Fruit fly (Drosophila melanogaster) whole organism, prepupa: Measurements from ENCODE around the gene CG32032.

Source experiments
- CG10669 ChIP-seq: fragments of 200-800 bp; sonication (Bioruptor generic); optimal IDR thresholded peaks from 3 replicates; lab custom pipeline; 2018; ENCODE audit warnings: missing biosample characterization, mild to moderate bottlenecking, missing genetic modification characterization, moderate library complexity
- CG11902 ChIP-seq: fragments of 200-800 bp; sonication (Bioruptor generic); optimal IDR thresholded peaks from 3 replicates; lab custom pipeline; 2016; ENCODE audit warnings: missing biosample characterization, missing genetic modification characterization
- CG15336 ChIP-seq: fragments of 200-800 bp; sonication (Bioruptor generic); IDR thresholded peaks from 2 replicates; pipeline ENCODE4 v1.3.6; 2022; ENCODE audit warnings: missing biosample characterization, missing genetic modification characterization
- CG1621 ChIP-seq: fragments of 200-800 bp; sonication (Bioruptor generic); optimal IDR thresholded peaks from 3 replicates; lab custom pipeline; 2018; ENCODE audit warnings: missing biosample characterization, mild to moderate bottlenecking, missing genetic modification characterization
- CG31627 ChIP-seq: fragments of 200-800 bp; sonication (Bioruptor generic); optimal IDR thresholded peaks from 3 replicates; lab custom pipeline; 2016; ENCODE audit warnings: missing biosample characterization, missing genetic modification characterization
- CG3919 ChIP-seq: fragments of 200-800 bp; sonication (Bioruptor generic); optimal IDR thresholded peaks from 3 replicates; lab custom pipeline; 2016; ENCODE audit warnings: missing biosample characterization, missing genetic modification characterization
- CG4318 ChIP-seq: fragments of 200-800 bp; sonication (Bioruptor generic); optimal IDR thresholded peaks from 3 replicates; lab custom pipeline; 2017; ENCODE audit warnings: missing biosample characterization, mild to moderate bottlenecking, missing genetic modification characterization
- CG6163 ChIP-seq: fragments of 200-800 bp; sonication (Bioruptor generic); IDR thresholded peaks from 3 replicates; pipeline ENCODE4 v1.3.6; 2022; ENCODE audit warnings: missing biosample characterization, missing genetic modification characterization
- CG6276 ChIP-seq: fragments of 200-800 bp; sonication (Bioruptor generic); optimal IDR thresholded peaks from 2 replicates; lab custom pipeline; 2017; ENCODE audit warnings: missing biosample characterization, mild to moderate bottlenecking, missing genetic modification characterization
- CG6808 ChIP-seq: fragments of 200-800 bp; sonication (Bioruptor generic); optimal IDR thresholded peaks from 3 replicates; lab custom pipeline; 2017; ENCODE audit warnings: missing biosample characterization, missing genetic modification characterization, mild to moderate bottlenecking, moderate library complexity, missing genetic modification reagents
- CG6854 ChIP-seq: fragments of 200-800 bp; sonication (Bioruptor generic); optimal IDR thresholded peaks from 2 replicates; lab custom pipeline; 2017; ENCODE audit warnings: missing biosample characterization, mild to moderate bottlenecking, missing genetic modification characterization
- CG7368 ChIP-seq: fragments of 200-800 bp; sonication (Bioruptor generic); optimal IDR thresholded peaks from 3 replicates; lab custom pipeline; 2016; ENCODE audit warnings: missing biosample characterization, missing genetic modification characterization
- CG8119 ChIP-seq: fragments of 200-800 bp; sonication (Bioruptor generic); IDR thresholded peaks from 3 replicates; pipeline ENCODE4 v1.3.6; 2022; ENCODE audit warnings: missing biosample characterization, missing genetic modification characterization
- CG8319 ChIP-seq: fragments of 200-800 bp; sonication (Bioruptor generic); optimal IDR thresholded peaks from 3 replicates; lab custom pipeline; 2016; ENCODE audit warnings: missing biosample characterization, missing genetic modification characterization
- CG8632 ChIP-seq: fragments of 200-800 bp; sonication (Bioruptor generic); optimal IDR thresholded peaks from 3 replicates; lab custom pipeline; 2016; ENCODE audit warnings: missing biosample characterization, missing genetic modification characterization
- CG9139 ChIP-seq: fragments of 200-800 bp; sonication (Bioruptor generic); optimal IDR thresholded peaks from 3 replicates; lab custom pipeline; 2017; ENCODE audit warnings: missing biosample characterization, mild to moderate bottlenecking, missing genetic modification characterization
- Eip75B ChIP-seq: fragments of 200-800 bp; sonication (Bioruptor generic); optimal IDR thresholded peaks from 3 replicates; lab custom pipeline; 2016; ENCODE audit warnings: missing biosample characterization, missing genetic modification characterization
- Eip78C ChIP-seq: fragments of 200-800 bp; sonication (Bioruptor generic); peaks from one replicate; lab custom pipeline; 2016; ENCODE audit warnings: missing biosample characterization, missing genetic modification characterization
- Ets96B ChIP-seq: fragments of 200-800 bp; optimal IDR thresholded peaks from 2 replicates; lab custom pipeline; 2019; ENCODE audit warnings: missing biosample characterization, mild to moderate bottlenecking, missing genetic modification characterization, moderate library complexity
- Hr39 ChIP-seq: fragments of 200-800 bp; sonication (Bioruptor generic); optimal IDR thresholded peaks from 2 replicates; lab custom pipeline; 2016; ENCODE audit warnings: missing biosample characterization, missing genetic modification characterization
- Hr4 ChIP-seq: fragments of 200-800 bp; sonication (Bioruptor generic); optimal IDR thresholded peaks from 3 replicates; lab custom pipeline; 2016; ENCODE audit warnings: missing biosample characterization, missing genetic modification characterization
- Lpt ChIP-seq: fragments of 200-800 bp; sonication (Bioruptor generic); optimal IDR thresholded peaks from 3 replicates; lab custom pipeline; 2016; ENCODE audit warnings: missing biosample characterization, missing genetic modification characterization
- Met ChIP-seq: fragments of 200-800 bp; sonication (Bioruptor generic); optimal IDR thresholded peaks from 3 replicates; lab custom pipeline; 2016; ENCODE audit warnings: missing biosample characterization, missing genetic modification characterization
- OdsH ChIP-seq: fragments of 200-800 bp; sonication (Bioruptor generic); optimal IDR thresholded peaks from 3 replicates; lab custom pipeline; 2016; ENCODE audit warnings: missing biosample characterization, missing genetic modification characterization
- Smox ChIP-seq: fragments of 200-800 bp; sonication (Bioruptor generic); optimal IDR thresholded peaks from 3 replicates; lab custom pipeline; 2016; ENCODE audit warnings: missing biosample characterization, missing genetic modification characterization
- Sox102F ChIP-seq: fragments of 200-800 bp; sonication (Bioruptor generic); optimal IDR thresholded peaks from 2 replicates; lab custom pipeline; 2016; ENCODE audit warnings: missing biosample characterization, mild to moderate bottlenecking, missing genetic modification characterization
- achi ChIP-seq: fragments of 200-800 bp; sonication (Bioruptor generic); optimal IDR thresholded peaks from 3 replicates; lab custom pipeline; 2016; ENCODE audit warnings: missing biosample characterization, missing genetic modification characterization
- acj6 ChIP-seq: fragments of 200-800 bp; sonication (Bioruptor generic); optimal IDR thresholded peaks from 3 replicates; lab custom pipeline; 2016; ENCODE audit warnings: missing biosample characterization, missing genetic modification characterization
- cyc ChIP-seq: fragments of 200-800 bp; sonication (Bioruptor generic); optimal IDR thresholded peaks from 3 replicates; lab custom pipeline; 2016; ENCODE audit warnings: missing biosample characterization, missing genetic modification characterization
- dac ChIP-seq: fragments of 200-800 bp; sonication (Bioruptor generic); optimal IDR thresholded peaks from 2 replicates; lab custom pipeline; 2017; ENCODE audit warnings: missing biosample characterization, mild to moderate bottlenecking, missing genetic modification characterization
- dsx ChIP-seq: fragments of 200-800 bp; optimal IDR thresholded peaks from 3 replicates; lab custom pipeline; 2019; ENCODE audit warnings: missing biosample characterization, mild to moderate bottlenecking, missing genetic modification characterization, moderate library complexity; ENCODE audit not compliant: poor library complexity, severe bottlenecking
- esn ChIP-seq: fragments of 200-800 bp; sonication (Bioruptor generic); optimal IDR thresholded peaks from 2 replicates; lab custom pipeline; 2016; ENCODE audit warnings: missing biosample characterization, mild to moderate bottlenecking, missing genetic modification characterization, moderate library complexity
- fd85E ChIP-seq: fragments of 200-800 bp; sonication (Bioruptor generic); optimal IDR thresholded peaks from 3 replicates; lab custom pipeline; 2016; ENCODE audit warnings: missing biosample characterization, missing genetic modification characterization
- fkh ChIP-seq: fragments of 200-800 bp; sonication (Bioruptor generic); optimal IDR thresholded peaks from 3 replicates; lab custom pipeline; 2017; ENCODE audit warnings: missing biosample characterization, mild to moderate bottlenecking, missing genetic modification characterization, moderate library complexity
- net ChIP-seq: fragments of 200-800 bp; sonication (Bioruptor generic); optimal IDR thresholded peaks from 3 replicates; lab custom pipeline; 2016; ENCODE audit warnings: missing biosample characterization, missing genetic modification characterization
- pdm3 ChIP-seq: fragments of 200-800 bp; sonication (Bioruptor generic); optimal IDR thresholded peaks from 3 replicates; lab custom pipeline; 2016; ENCODE audit warnings: missing biosample characterization, missing genetic modification characterization
- salr ChIP-seq, 2 experiments: fragments of 200-800 bp; sonication (Bioruptor generic); optimal IDR thresholded peaks; 3 replicates each; lab custom pipeline; 2016 to 2018; ENCODE audit warnings: missing biosample characterization in 2 of 2, missing genetic modification characterization in 2 of 2, mild to moderate bottlenecking in 1 of 2
- ss ChIP-seq, 2 experiments: fragments of 200-800 bp; sonication (Bioruptor generic); optimal IDR thresholded peaks; 2 replicates in 1 of 2; 3 replicates in 1 of 2; lab custom pipeline; 2017 to 2018; ENCODE audit warnings: mild to moderate bottlenecking in 2 of 2, missing biosample characterization in 2 of 2, missing genetic modification characterization in 2 of 2, moderate library complexity in 1 of 2
- topi ChIP-seq: fragments of 200-800 bp; sonication (Bioruptor generic); optimal IDR thresholded peaks from 3 replicates; lab custom pipeline; 2016; ENCODE audit warnings: missing biosample characterization, missing genetic modification characterization
- vri ChIP-seq: fragments of 200-800 bp; sonication (Bioruptor generic); optimal IDR thresholded peaks from 3 replicates; lab custom pipeline; 2016; ENCODE audit warnings: missing biosample characterization, mild to moderate bottlenecking, missing genetic modification characterization

Gene CG32032

dm6 chr3L:9054239-9054638, 38.6 kb upstream of the CG32032 start:
- TF ChIP-seq Lpt (GFP tag; lab: Kevin White, UChicago) (no peak), CG4318 (GFP tag; lab: Kevin White, UChicago) (no peak), Eip75B (GFP tag; lab: Kevin White, UChicago) (no peak), cyc (GFP tag; lab: Kevin White, UChicago) (no peak), CG6163 (no peak), salr (GFP tag; optimal IDR thresholded peaks at IDR 0.05; lab: Kevin White, UChicago) (no peak), CG10669 (GFP tag; lab: Kevin White, UChicago) (no peak), pdm3 (no peak), CG7368 (GFP tag; lab: Kevin White, UChicago) (no peak), Sox102F (GFP tag; lab: Kevin White, UChicago) (no peak), Met (GFP tag; lab: Kevin White, UChicago) (no peak), CG6276 (GFP tag; lab: Kevin White, UChicago) (no peak), CG9139 (no peak), fkh (GFP tag; lab: Kevin White, UChicago) (no peak), achi (GFP tag; lab: Kevin White, UChicago) (no peak), esn (no peak), Smox (GFP tag; lab: Kevin White, UChicago) (no peak), acj6 (GFP tag; lab: Kevin White, UChicago) (no peak)

- TF ChIP-seq CG10669 (GFP tag; lab: Kevin White, UChicago), result peak; percentile 40
- peak; percentile 20 for TF ChIP-seq Eip78C
- no peak for TF ChIP-seq pdm3
Observed at dm6 chr3L:9054822-9055407, 37.9 kb upstream of the CG32032 start.

- TF ChIP-seq CG11902 (GFP tag; lab: Kevin White, UChicago) (no peak), CG15336 (GFP tag; lab: Robert Waterston, UW) (no peak), fd85E (GFP tag; lab: Kevin White, UChicago) (no peak), Hr39 (GFP tag; lab: Kevin White, UChicago) (no peak), vri (peak; percentile 91), pdm3 (no peak), dsx (peak; percentile 0), CG10669 (GFP tag; lab: Kevin White, UChicago) (no peak), CG3919 (no peak), CG6854 (GFP tag; lab: Kevin White, UChicago) (peak; percentile 17), dac (GFP tag; lab: Kevin White, UChicago) (no peak), ss (GFP tag; optimal IDR thresholded peaks at IDR 0.05; lab: Kevin White, UChicago) (peak in 1 of 2 experiments; percentile 24), Sox102F (GFP tag; lab: Kevin White, UChicago) (no peak), CG8319 (GFP tag; lab: Kevin White, UChicago) (no peak), CG6163 (0 out of 3 replicates have a peak, but pooled peaks have one; percentile 16), Ets96B (tag; lab: Kevin White, UChicago) (no peak), topi (GFP tag; lab: Kevin White, UChicago) (no peak), Lpt (GFP tag; lab: Kevin White, UChicago) (peak; percentile 65), OdsH (no peak), CG6276 (GFP tag; lab: Kevin White, UChicago) (no peak), CG31627 (GFP tag; lab: Kevin White, UChicago) (no peak), CG9139 (no peak), CG6808 (GFP tag; lab: Kevin White, UChicago) (no peak), Hr4 (GFP tag; lab: Kevin White, UChicago) (no peak), Eip75B (GFP tag; lab: Kevin White, UChicago) (no peak), fkh (GFP tag; lab: Kevin White, UChicago) (no peak), CG8632 (GFP tag; lab: Kevin White, UChicago) (no peak), CG1621 (tag; lab: Kevin White, UChicago) (no peak), CG8119 (GFP tag; lab: Robert Waterston, UW) (no peak), net (peak; percentile 37), esn (no peak)
- TF ChIP-seq, all 60 proteins: peak for 7
Observed at dm6 chr3L:9055870-9056807, 36.7 kb upstream of the CG32032 start.
